Fruit fly (Drosophila melanogaster): ENCODE data around the gene ver.
A peak's percentile ranks its signal among the peaks of the same experiment; 100 is the strongest.

Gene ver

dm6 chr3L:12501249-12501648, 22.5 kb upstream of the ver start, which contains the start of the genes CG10638 and CG10681:
TSS of gene CG10638 (minus strand) at chr3L:12501311.
TSS of gene CG10681 (plus strand) at chr3L:12501513.
- TF ChIP-seq CG10631 (GFP tag; optimal IDR thresholded peaks at IDR 0.05) (peak; percentile 45), vri (GFP tag; optimal IDR thresholded peaks at IDR 0.05) (peak; percentile 59), CG6854 (GFP tag; optimal IDR thresholded peaks at IDR 0.05) (peak; percentile 33), Eip75B (GFP tag; optimal IDR thresholded peaks at IDR 0.05) (peak; percentile 68), Smox (GFP tag; optimal IDR thresholded peaks at IDR 0.05) (no peak), CG3032 (tag; optimal IDR thresholded peaks at IDR 0.05) (peak; percentile 35), acj6 (GFP tag; optimal IDR thresholded peaks at IDR 0.05) (peak; percentile 52), CG34406 (GFP tag; optimal IDR thresholded peaks at IDR 0.05) (peak; percentile 34), CG3919 (GFP tag; optimal IDR thresholded peaks at IDR 0.05) (peak; percentile 38), CG15336 (GFP tag; IDR thresholded peaks at IDR 0.05) (no peak), Ets96B (tag; optimal IDR thresholded peaks at IDR 0.05) (peak; percentile 26), pdm3 (GFP tag; optimal IDR thresholded peaks at IDR 0.05) (no peak), Sox14 (GFP tag; optimal IDR thresholded peaks at IDR 0.05) (peak; percentile 81), CG6163 (GFP tag; IDR thresholded peaks at IDR 0.05) (no peak), dsx (GFP tag; optimal IDR thresholded peaks at IDR 0.05; ENCODE audit: poor library complexity, severe bottlenecking) (peak; percentile 13), Eip78C (GFP tag) (peak; percentile 88), esn (GFP tag; optimal IDR thresholded peaks at IDR 0.05) (peak; percentile 74), CG8119 (GFP tag; IDR thresholded peaks at IDR 0.05) (no peak), CG10669 (GFP tag; optimal IDR thresholded peaks at IDR 0.05) (no peak), CG31627 (GFP tag; optimal IDR thresholded peaks at IDR 0.05) (peak; percentile 40), CG32006 (GFP tag; optimal IDR thresholded peaks at IDR 0.05) (no peak), CG8632 (GFP tag; optimal IDR thresholded peaks at IDR 0.05) (peak; percentile 4), fkh (GFP tag; optimal IDR thresholded peaks at IDR 0.05) (peak; percentile 65), cyc (GFP tag; optimal IDR thresholded peaks at IDR 0.05) (peak; percentile 43), OdsH (GFP tag; optimal IDR thresholded peaks at IDR 0.05) (peak; percentile 23), CG1621 (tag; optimal IDR thresholded peaks at IDR 0.05) (peak; percentile 44), ss (GFP tag; optimal IDR thresholded peaks at IDR 0.05) (no peak), achi (GFP tag; optimal IDR thresholded peaks at IDR 0.05) (peak; percentile 41), Blimp-1 (GFP tag; optimal IDR thresholded peaks at IDR 0.05) (peak; percentile 8), CG6808 (GFP tag; optimal IDR thresholded peaks at IDR 0.05) (peak; percentile 4), dac (GFP tag; optimal IDR thresholded peaks at IDR 0.05) (no peak), CG6792 (GFP tag; optimal IDR thresholded peaks at IDR 0.05) (peak; percentile 1), Eip93F (GFP tag; optimal IDR thresholded peaks at IDR 0.05) (peak; percentile 36), Hr4 (GFP tag; optimal IDR thresholded peaks at IDR 0.05) (peak; percentile 56), topi (GFP tag; optimal IDR thresholded peaks at IDR 0.05) (peak; percentile 59), lz (GFP tag; optimal IDR thresholded peaks at IDR 0.05) (peak; percentile 49), fd85E (GFP tag; optimal IDR thresholded peaks at IDR 0.05) (no peak)

- TF ChIP-seq CG15336 (GFP tag; IDR thresholded peaks at IDR 0.05), result 0 out of 2 replicates have a peak, but pooled peaks have one; percentile 35
- TF ChIP-seq esn (GFP tag; optimal IDR thresholded peaks at IDR 0.05), result peak; percentile 54
- no peak for TF ChIP-seq CG11294 (GFP tag; IDR thresholded peaks at IDR 0.05)
- TF ChIP-seq CG11762 (GFP tag; optimal IDR thresholded peaks at IDR 0.05; ENCODE audit: insufficient read depth), result peak; percentile 8
- peak; percentile 32; the same call in 1 of the 3 replicates for TF ChIP-seq CG8119 (GFP tag; IDR thresholded peaks at IDR 0.05)
- peak; percentile 21 for TF ChIP-seq CG3032 (tag; optimal IDR thresholded peaks at IDR 0.05)
- TF ChIP-seq CG34406 (GFP tag; optimal IDR thresholded peaks at IDR 0.05), result peak; percentile 19
- no peak for TF ChIP-seq CG8319 (GFP tag; optimal IDR thresholded peaks at IDR 0.05)
- 0 out of 3 replicates have a peak, but pooled peaks have one; percentile 18 for TF ChIP-seq CG6163 (GFP tag; IDR thresholded peaks at IDR 0.05)
- TF ChIP-seq fkh (GFP tag; optimal IDR thresholded peaks at IDR 0.05), result peak; percentile 45
- peak; percentile 11 for TF ChIP-seq CG1621 (tag; optimal IDR thresholded peaks at IDR 0.05)
- no peak for TF ChIP-seq lz (GFP tag; optimal IDR thresholded peaks at IDR 0.05)
- TF ChIP-seq CG3919 (GFP tag; optimal IDR thresholded peaks at IDR 0.05), result peak; percentile 54
- TF ChIP-seq CG6792 (GFP tag; optimal IDR thresholded peaks at IDR 0.05), result peak; percentile 21
- peak; percentile 31 for TF ChIP-seq CG31627 (GFP tag; optimal IDR thresholded peaks at IDR 0.05)
- no peak for TF ChIP-seq dsx (GFP tag; optimal IDR thresholded peaks at IDR 0.05; ENCODE audit: poor library complexity, severe bottlenecking)
- no peak for TF ChIP-seq Hr38 (GFP tag; optimal IDR thresholded peaks at IDR 0.05)
- TF ChIP-seq Eip93F (GFP tag; optimal IDR thresholded peaks at IDR 0.05), result peak; percentile 52
- TF ChIP-seq fd85E (GFP tag; optimal IDR thresholded peaks at IDR 0.05), result no peak
- peak; percentile 4 for TF ChIP-seq Ets96B (tag; optimal IDR thresholded peaks at IDR 0.05)
- peak; percentile 54 for TF ChIP-seq cyc (GFP tag; optimal IDR thresholded peaks at IDR 0.05)
Measured at dm6 chr3L:12503865-12504650, 19.7 kb upstream of the ver start, which contains the start of the genes CG10646 and vih. TSS of gene CG10646 (minus strand) at chr3L:12503894. TSS of gene vih (plus strand) at chr3L:12504292.

Data from whole organism, prepupa.